Worm (Caenorhabditis elegans): ENCODE measurements around the gene mxl-3.
A peak's percentile ranks its signal among the peaks of the same experiment; 100 is the strongest.

The mxl-3 gene

DNA sequence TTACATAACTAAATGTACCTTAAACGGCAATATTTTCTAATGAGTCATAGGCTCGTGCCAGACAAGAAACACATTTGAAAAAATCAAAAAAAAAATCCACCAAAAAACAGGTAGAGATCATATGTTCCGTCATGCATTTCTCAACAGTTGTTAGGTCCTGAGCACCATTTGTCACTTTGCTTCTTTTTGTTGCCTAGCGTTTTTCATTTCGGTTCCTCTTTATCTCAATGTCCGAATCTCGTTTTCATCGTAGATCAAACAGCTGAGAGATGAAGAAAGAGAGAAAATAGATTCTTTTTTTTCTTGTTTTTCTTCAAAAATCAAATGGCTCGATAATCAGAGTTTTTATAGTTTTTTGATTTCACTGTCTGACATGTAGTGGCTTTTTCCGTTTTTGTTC, 9.6 kb downstream of the mxl-3 start:
- TF ChIP-seq elt-2 (tag; optimal IDR thresholded peaks at IDR 0.05) (no peak), nhr-237 (tag; optimal IDR thresholded peaks at IDR 0.05) (no peak), nfya-1 (tag; optimal IDR thresholded peaks at IDR 0.05; ENCODE audit: insufficient read depth) (peak; percentile 15)

DNA sequence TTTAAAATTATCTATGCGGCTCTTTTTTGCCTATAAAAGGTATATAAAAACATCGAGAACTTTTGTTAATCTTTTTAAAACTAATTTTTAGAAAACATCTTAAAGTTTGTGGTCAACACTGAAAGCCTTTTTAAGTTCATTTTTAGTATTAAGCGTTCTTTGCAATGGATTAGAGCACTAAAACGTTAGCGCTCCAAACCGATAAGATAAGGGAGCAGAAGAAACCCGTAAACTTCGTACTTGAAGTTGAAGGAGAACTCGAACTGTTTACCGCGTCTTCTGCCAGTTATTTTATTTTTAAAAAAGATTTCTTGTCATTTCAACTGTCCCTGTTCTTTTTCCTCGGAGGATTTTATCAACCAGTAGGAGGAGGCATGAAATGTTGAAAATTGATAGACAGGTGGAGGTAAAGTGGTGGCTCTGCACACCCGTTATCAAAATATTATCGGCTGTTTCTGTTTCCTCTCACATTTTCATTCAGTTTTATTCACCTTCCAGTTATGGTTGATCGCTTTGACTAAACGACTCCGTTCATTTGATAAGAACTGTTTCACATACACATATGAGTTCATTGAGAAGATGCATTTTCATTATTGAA, 11.5 kb downstream of the mxl-3 start:
- TF ChIP-seq elt-2 (tag; optimal IDR thresholded peaks at IDR 0.05) (peak; percentile 75), nhr-12 (tag; optimal IDR thresholded peaks at IDR 0.05) (no peak), jun-1 (tag; optimal IDR thresholded peaks at IDR 0.05) (no peak), unc-62 (GFP tag; optimal IDR thresholded peaks at IDR 0.05) (no peak)

ce11 chrX:13337728-13338127, 12.9 kb downstream of the mxl-3 start, which contains the start of gene ptr-24:
ptr-24 (plus strand) TSS chrX:13338028.
- TF ChIP-seq mml-1 (tag; optimal IDR thresholded peaks at IDR 0.05) (no peak), ztf-4 (tag; optimal IDR thresholded peaks at IDR 0.05) (no peak), ztf-11 (tag; optimal IDR thresholded peaks at IDR 0.05) (no peak), unc-62 (GFP tag; optimal IDR thresholded peaks at IDR 0.05) (no peak), lin-15B (tag; optimal IDR thresholded peaks at IDR 0.05) (no peak), mdl-1 (tag; optimal IDR thresholded peaks at IDR 0.05) (no peak), lsy-12 (tag; optimal IDR thresholded peaks at IDR 0.05) (no peak), nhr-11 (tag; optimal IDR thresholded peaks at IDR 0.05) (no peak)

DNA sequence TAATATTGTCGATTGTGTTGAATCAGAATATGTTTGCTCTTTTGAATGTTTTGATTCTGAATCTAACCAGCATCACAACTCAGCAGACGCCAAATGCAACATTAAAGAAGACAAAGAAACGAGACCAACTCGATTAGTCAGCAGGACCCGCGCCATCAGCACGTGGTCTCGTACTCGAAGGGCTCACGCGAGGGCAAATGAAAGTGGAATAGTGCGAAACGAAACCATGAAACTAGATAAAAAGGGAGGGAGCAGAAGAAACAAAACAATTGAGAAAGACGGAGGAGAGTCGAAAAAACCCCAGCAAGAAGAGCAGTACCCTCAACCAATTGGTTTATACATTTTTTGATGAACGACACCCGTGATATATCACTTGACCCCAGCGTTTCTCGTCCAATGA, 13.6 kb downstream of the mxl-3 start:
- TF ChIP-seq elt-2 (tag; optimal IDR thresholded peaks at IDR 0.05) (no peak), nhr-25 (tag; optimal IDR thresholded peaks at IDR 0.05) (no peak), fkh-2 (tag; optimal IDR thresholded peaks at IDR 0.05) (no peak), lin-39 (tag; optimal IDR thresholded peaks at IDR 0.05) (peak; percentile 44)

DNA sequence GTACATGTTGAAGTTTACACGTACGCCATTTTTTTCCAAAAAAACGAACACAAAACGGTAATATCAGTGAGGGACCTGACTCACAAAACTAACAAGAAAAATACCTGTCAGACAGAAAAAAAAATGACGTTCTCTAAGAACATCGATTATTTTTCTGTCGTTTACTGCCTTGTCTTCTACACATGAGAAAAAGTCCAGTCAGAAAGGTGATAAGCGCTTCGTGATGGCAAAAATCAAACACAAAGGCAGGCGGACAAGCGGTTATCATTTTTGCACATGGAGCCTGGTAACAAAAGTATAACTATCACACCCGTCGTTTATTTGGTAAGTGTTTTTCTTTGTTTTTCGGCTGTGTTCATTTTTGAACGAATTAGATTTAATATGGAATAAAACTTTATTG, 16.8 kb downstream of the mxl-3 start, which contains the start of gene F46G10.4:
F46G10.4 (plus strand) TSS at position 212 of the 400 bp plus-strand sequence.
- no peak for TF ChIP-seq nhr-25 (tag; optimal IDR thresholded peaks at IDR 0.05)
- TF ChIP-seq elt-2 (tag; optimal IDR thresholded peaks at IDR 0.05) = peak; percentile 82
- TF ChIP-seq pqm-1 (tag; optimal IDR thresholded peaks at IDR 0.05) = peak; percentile 88
- peak; percentile 14 for TF ChIP-seq pha-4 (tag; optimal IDR thresholded peaks at IDR 0.05)
- TF ChIP-seq nhr-43 (tag; optimal IDR thresholded peaks at IDR 0.05; ENCODE audit: poor library complexity, severe bottlenecking) = no peak

DNA sequence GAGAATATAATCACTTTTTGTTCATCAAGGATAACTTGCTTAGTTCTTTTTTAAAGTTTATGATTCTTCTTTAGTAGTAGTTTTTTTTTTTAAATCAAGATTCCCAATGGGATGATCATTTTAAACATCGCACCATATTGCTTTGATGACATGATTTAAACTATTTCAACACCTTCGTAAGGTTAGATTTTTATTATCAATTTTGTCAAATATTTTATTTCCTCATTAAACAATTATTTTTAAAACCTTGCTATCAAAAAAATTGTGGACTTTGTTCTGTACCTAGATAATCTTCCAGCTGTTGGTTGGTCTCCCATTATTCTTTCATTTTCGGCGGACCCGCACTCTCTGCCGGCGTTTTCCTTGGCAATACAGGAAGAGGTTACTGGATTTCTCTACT, 19.2 kb downstream of the mxl-3 start, which contains the start of gene sir-2.3:
sir-2.3 (plus strand) TSS at position 301 of the 400 bp plus-strand sequence.
- TF ChIP-seq sea-2 (GFP tag; optimal IDR thresholded peaks at IDR 0.05) (no peak), hmg-11 (tag; optimal IDR thresholded peaks at IDR 0.05) (no peak), nhr-77 (tag; optimal IDR thresholded peaks at IDR 0.05) (no peak), nhr-76 (tag; optimal IDR thresholded peaks at IDR 0.05) (no peak), elt-3 (tag; optimal IDR thresholded peaks at IDR 0.05) (no peak), mml-1 (tag; optimal IDR thresholded peaks at IDR 0.05) (no peak), eor-1 (tag; optimal IDR thresholded peaks at IDR 0.05) (no peak), nfya-1 (tag; optimal IDR thresholded peaks at IDR 0.05; ENCODE audit: insufficient read depth) (no peak), ama-1 (optimal IDR thresholded peaks at IDR 0.05) (no peak), lsy-12 (tag; optimal IDR thresholded peaks at IDR 0.05) (no peak), pqm-1 (tag; optimal IDR thresholded peaks at IDR 0.05) (no peak), ztf-11 (tag; optimal IDR thresholded peaks at IDR 0.05) (no peak), nhr-23 (tag; optimal IDR thresholded peaks at IDR 0.05) (no peak), pha-4 (tag; optimal IDR thresholded peaks at IDR 0.05) (no peak), egl-27 (tag; optimal IDR thresholded peaks at IDR 0.05) (no peak), daf-12 (tag; optimal IDR thresholded peaks at IDR 0.05) (no peak), skn-1 (tag; optimal IDR thresholded peaks at IDR 0.05) (no peak), elt-2 (tag; optimal IDR thresholded peaks at IDR 0.05) (no peak), nhr-12 (tag; optimal IDR thresholded peaks at IDR 0.05) (no peak)
